Fruit fly (Drosophila melanogaster) whole organism, embryonic: ENCODE data around the gene CG32544.

Experiments used
- Asciz ChIP-seq: fragments of 200-800 bp; sonication (Bioruptor generic); optimal IDR thresholded peaks from 2 replicates; lab custom pipeline; 2017; ENCODE audit warnings: missing biosample characterization, mild to moderate bottlenecking, missing genetic modification characterization, missing genetic modification reagents
- CG10147 ChIP-seq: fragments of 200-800 bp; sonication (Bioruptor generic); optimal IDR thresholded peaks from 2 replicates; lab custom pipeline; 2019; ENCODE audit warnings: missing biosample characterization, mild to moderate bottlenecking, missing genetic modification characterization, moderate library complexity
- CG11247 ChIP-seq: fragments of 200-800 bp; sonication (Bioruptor generic); IDR thresholded peaks from 2 replicates; pipeline ENCODE4 v1.3.6; 2022; ENCODE audit warnings: missing biosample characterization, missing genetic modification characterization
- CG12744 ChIP-seq: fragments of 200-800 bp; sonication (Bioruptor generic); optimal IDR thresholded peaks from 2 replicates; lab custom pipeline; 2016; ENCODE audit warnings: missing biosample characterization, missing genetic modification characterization
- CG15479 ChIP-seq: fragments of 200-800 bp; sonication (Bioruptor generic); optimal IDR thresholded peaks from 3 replicates; lab custom pipeline; 2019; ENCODE audit warnings: missing biosample characterization, mild to moderate bottlenecking, missing genetic modification characterization, moderate library complexity
- CG2678 ChIP-seq: fragments of 200-800 bp; sonication (Bioruptor generic); optimal IDR thresholded peaks from 3 replicates; lab custom pipeline; 2019; ENCODE audit warnings: missing biosample characterization, mild to moderate bottlenecking, missing genetic modification characterization, moderate library complexity
- CG2889 ChIP-seq: fragments of 200-800 bp; sonication (Bioruptor generic); IDR thresholded peaks from 3 replicates; pipeline ENCODE4 v1.3.6; 2022; ENCODE audit warnings: missing biosample characterization, missing genetic modification characterization
- CG4328 ChIP-seq: fragments of 200-800 bp; sonication (Bioruptor generic); optimal IDR thresholded peaks from 3 replicates; lab custom pipeline; 2017; ENCODE audit warnings: missing biosample characterization, missing genetic modification reagents, missing genetic modification characterization
- CG6175 ChIP-seq: fragments of 200-800 bp; sonication (Bioruptor generic); IDR thresholded peaks from 3 replicates; pipeline ENCODE4 v1.3.6; 2022; ENCODE audit warnings: missing biosample characterization, missing genetic modification characterization
- CG7786 ChIP-seq: fragments of 200-800 bp; sonication (Bioruptor generic); optimal IDR thresholded peaks from 2 replicates; lab custom pipeline; 2016; ENCODE audit warnings: missing biosample characterization, missing genetic modification characterization
- CG7928 ChIP-seq: fragments of 200-800 bp; sonication (Bioruptor generic); optimal IDR thresholded peaks from 2 replicates; lab custom pipeline; 2017; ENCODE audit warnings: missing biosample characterization, mild to moderate bottlenecking, missing genetic modification characterization
- CG8281 ChIP-seq: fragments of 200-800 bp; sonication (Bioruptor generic); optimal IDR thresholded peaks from 2 replicates; lab custom pipeline; 2018; ENCODE audit warnings: missing biosample characterization, mild to moderate bottlenecking, missing genetic modification characterization, moderate library complexity
- CG8478 ChIP-seq: fragments of >200 bp; optimal IDR thresholded peaks from 2 replicates; lab custom pipeline; 2018
- CG8944 ChIP-seq: fragments of 200-800 bp; sonication (Bioruptor generic); optimal IDR thresholded peaks from 3 replicates; lab custom pipeline; 2016; ENCODE audit warnings: missing biosample characterization, missing genetic modification characterization
- D19A ChIP-seq: fragments of 200-800 bp; optimal IDR thresholded peaks from 3 replicates; lab custom pipeline; 2019; ENCODE audit warnings: missing biosample characterization, mild to moderate bottlenecking, missing genetic modification characterization, moderate library complexity
- H15 ChIP-seq: fragments of 200-800 bp; sonication (Bioruptor generic); IDR thresholded peaks from 3 replicates; pipeline ENCODE4 v1.3.6; 2022; ENCODE audit warnings: missing biosample characterization, missing genetic modification characterization
- HLH3B ChIP-seq: fragments of 200-800 bp; sonication (Bioruptor generic); IDR thresholded peaks from 2 replicates; pipeline ENCODE4 v1.3.6; 2022; ENCODE audit warnings: missing biosample characterization, missing genetic modification characterization
- HLH54F ChIP-seq: fragments of 200-800 bp; sonication (Bioruptor generic); optimal IDR thresholded peaks from 3 replicates; lab custom pipeline; 2016; ENCODE audit warnings: missing biosample characterization, missing genetic modification characterization
- Hmr ChIP-seq: fragments of 200-800 bp; sonication (Bioruptor generic); optimal IDR thresholded peaks from 3 replicates; lab custom pipeline; 2017; ENCODE audit warnings: mild to moderate bottlenecking, missing biosample characterization, missing genetic modification reagents, missing genetic modification characterization
- Hr3 ChIP-seq: fragments of 200-800 bp; sonication (Bioruptor generic); optimal IDR thresholded peaks from 3 replicates; lab custom pipeline; 2016; ENCODE audit warnings: missing biosample characterization, missing genetic modification characterization
- Lpt ChIP-seq: fragments of >200 bp; optimal IDR thresholded peaks from 2 replicates; lab custom pipeline; 2018; ENCODE audit warnings: missing biosample characterization, missing genetic modification characterization
- Nf-YA ChIP-seq: fragments of 200-800 bp; sonication (Bioruptor generic); IDR thresholded peaks from 2 replicates; pipeline ENCODE4 v1.3.6; 2022; ENCODE audit warnings: missing biosample characterization, missing genetic modification characterization
- Nf-YB ChIP-seq: fragments of 200-800 bp; sonication (Bioruptor generic); optimal IDR thresholded peaks from 3 replicates; lab custom pipeline; 2019; ENCODE audit warnings: missing biosample characterization, mild to moderate bottlenecking, missing genetic modification characterization, moderate library complexity
- Oaz ChIP-seq: fragments of 200-800 bp; sonication (Bioruptor generic); IDR thresholded peaks from 2 replicates; pipeline ENCODE4 v1.3.6; 2022; ENCODE audit warnings: missing biosample characterization, missing genetic modification characterization
- Optix ChIP-seq: fragments of 200-800 bp; sonication (Bioruptor generic); IDR thresholded peaks from 3 replicates; pipeline ENCODE4 v1.3.6; 2022; ENCODE audit warnings: missing biosample characterization, missing genetic modification characterization
- Stat92E ChIP-seq, 3 experiments: fragments of >200 bp in 2 of 3; fragments of 200-800 bp in 1 of 3; sonication (Bioruptor generic) in 1 of 3; optimal IDR thresholded peaks; 2 replicates each; lab custom pipeline; 2017 to 2019; ENCODE audit warnings: missing biosample characterization in 3 of 3, missing genetic modification characterization in 3 of 3, mild to moderate bottlenecking in 1 of 3, moderate library complexity in 1 of 3
- Taf1 ChIP-seq: fragments of 200-800 bp; sonication (Bioruptor generic); IDR thresholded peaks from 2 replicates; pipeline ENCODE4 v1.3.6; 2022; ENCODE audit warnings: missing biosample characterization, missing genetic modification characterization
- Trl ChIP-seq, 3 experiments: fragments of >200 bp in 2 of 3; fragments of 200-800 bp in 1 of 3; sonication (Bioruptor generic) in 1 of 3; optimal IDR thresholded peaks; 2 replicates in 1 of 3; 3 replicates in 2 of 3; lab custom pipeline; 2016 to 2017; ENCODE audit warnings: missing biosample characterization in 1 of 3, missing genetic modification characterization in 1 of 3
- Xbp1 ChIP-seq: fragments of 200-800 bp; sonication (Bioruptor generic); optimal IDR thresholded peaks from 3 replicates; lab custom pipeline; 2016; ENCODE audit warnings: missing biosample characterization, mild to moderate bottlenecking, missing genetic modification characterization
- amos ChIP-seq: fragments of 200-800 bp; sonication (Bioruptor generic); IDR thresholded peaks from 2 replicates; pipeline ENCODE4 v1.3.6; 2022; ENCODE audit warnings: missing biosample characterization, missing genetic modification characterization; ENCODE audit not compliant: partially characterized antibody
- br ChIP-seq: fragments of >200 bp; optimal IDR thresholded peaks from 2 replicates; lab custom pipeline; 2017
- dmrt99B ChIP-seq: fragments of 200-800 bp; sonication (Bioruptor generic); optimal IDR thresholded peaks from 2 replicates; lab custom pipeline; 2018; ENCODE audit warnings: missing biosample characterization, mild to moderate bottlenecking, missing genetic modification characterization, moderate library complexity
- dpn ChIP-seq, 2 experiments: fragments of 200-800 bp; sonication (Bioruptor generic); optimal IDR thresholded peaks; 3 replicates each; lab custom pipeline; 2016; ENCODE audit warnings: missing biosample characterization in 2 of 2, missing genetic modification characterization in 2 of 2
- fd102C ChIP-seq: fragments of 200-800 bp; sonication (Bioruptor generic); optimal IDR thresholded peaks from 2 replicates; lab custom pipeline; 2018; ENCODE audit warnings: missing biosample characterization, mild to moderate bottlenecking, missing genetic modification characterization, moderate library complexity
- grau ChIP-seq: fragments of 200-800 bp; optimal IDR thresholded peaks from 3 replicates; lab custom pipeline; 2019; ENCODE audit warnings: missing biosample characterization, mild to moderate bottlenecking, missing genetic modification characterization, moderate library complexity
- gro ChIP-seq: fragments of 200-800 bp; sonication (Bioruptor generic); optimal IDR thresholded peaks from 2 replicates; lab custom pipeline; 2016; ENCODE audit warnings: missing biosample characterization, missing genetic modification characterization
- hb ChIP-seq: fragments of 200-800 bp; sonication (Bioruptor generic); IDR thresholded peaks from 3 replicates; pipeline ENCODE4 v1.3.6; 2022; ENCODE audit warnings: missing biosample characterization, missing genetic modification characterization; ENCODE audit not compliant: partially characterized antibody
- insv ChIP-seq, 2 experiments: fragments of 200-800 bp; sonication (Bioruptor generic); optimal IDR thresholded peaks; 3 replicates each; lab custom pipeline; 2016 to 2018; ENCODE audit warnings: missing biosample characterization in 2 of 2, missing genetic modification characterization in 2 of 2
- jigr1 ChIP-seq: fragments of 200-800 bp; sonication (Bioruptor generic); IDR thresholded peaks from 3 replicates; pipeline ENCODE4 v1.3.6; 2022; ENCODE audit warnings: missing biosample characterization, missing genetic modification characterization
- lola ChIP-seq, 3 experiments: fragments of >200 bp in 2 of 3; fragments of 200-800 bp in 1 of 3; sonication (Bioruptor generic) in 1 of 3; optimal IDR thresholded peaks; 2 replicates each; lab custom pipeline; 2017 to 2019; ENCODE audit warnings: missing biosample characterization in 3 of 3, missing genetic modification characterization in 3 of 3, mild to moderate bottlenecking in 1 of 3, moderate library complexity in 1 of 3
- onecut ChIP-seq: fragments of 200-800 bp; sonication (Bioruptor generic); IDR thresholded peaks from 2 replicates; pipeline ENCODE4 v1.3.6; 2022; ENCODE audit warnings: missing biosample characterization, missing genetic modification characterization
- phol ChIP-seq: fragments of 200-800 bp; sonication (Bioruptor generic); optimal IDR thresholded peaks from 3 replicates; lab custom pipeline; 2018; ENCODE audit warnings: missing biosample characterization, mild to moderate bottlenecking, missing genetic modification characterization, moderate library complexity
- pnt ChIP-seq: fragments of 200-800 bp; sonication (Bioruptor generic); optimal IDR thresholded peaks from 3 replicates; lab custom pipeline; 2016; ENCODE audit warnings: missing biosample characterization, missing genetic modification characterization
- repo ChIP-seq: fragments of 200-800 bp; sonication (Bioruptor generic); optimal IDR thresholded peaks from 2 replicates; lab custom pipeline; 2016; ENCODE audit warnings: missing biosample characterization, missing genetic modification characterization
- sima ChIP-seq: fragments of 200-800 bp; sonication (Bioruptor generic); optimal IDR thresholded peaks from 2 replicates; lab custom pipeline; 2016; ENCODE audit warnings: missing biosample characterization, missing genetic modification characterization
- tna ChIP-seq: fragments of 200-800 bp; sonication (Bioruptor generic); IDR thresholded peaks from 2 replicates; pipeline ENCODE4 v1.3.6; 2022; ENCODE audit warnings: missing biosample characterization, missing genetic modification characterization; ENCODE audit not compliant: partially characterized antibody
- twi ChIP-seq: fragments of 200-800 bp; optimal IDR thresholded peaks from 2 replicates; lab custom pipeline; 2019; ENCODE audit warnings: missing biosample characterization, mild to moderate bottlenecking, missing genetic modification characterization, moderate library complexity
- usp ChIP-seq: fragments of >200 bp; optimal IDR thresholded peaks from 2 replicates; lab custom pipeline; 2017; ENCODE audit warnings: missing biosample characterization, missing genetic modification characterization
- z ChIP-seq: fragments of 200-800 bp; sonication (Bioruptor generic); IDR thresholded peaks from 3 replicates; pipeline ENCODE4 v1.3.6; 2022; ENCODE audit warnings: missing biosample characterization, missing genetic modification characterization

CG32544 gene

dm6 chrX:18848338-18849021, 11.6 kb upstream of the CG32544 start, which contains the start of gene shop (continued):
- TF ChIP-seq CG6175 (GFP tag; lab: Robert Waterston, UW) = peak; percentile 56; the same call in 1 of the 3 replicates
- peak; percentile 74 for TF ChIP-seq CG7786 (GFP tag; lab: Kevin White, UChicago)
- TF ChIP-seq CG15479 (GFP tag; lab: Kevin White, UChicago) = no peak
- peak; percentile 76 for TF ChIP-seq twi
- peak; percentile 62; the same call in 1 of the 2 replicates for TF ChIP-seq amos (GFP tag; lab: Robert Waterston, UW)
- peak; percentile 89 for TF ChIP-seq phol
- TF ChIP-seq CG11247 (GFP tag; lab: Robert Waterston, UW) = peak; percentile 73
- TF ChIP-seq tna (GFP tag; lab: Robert Waterston, UW) = peak; percentile 12; the same call in 1 of the 2 replicates
- no peak for TF ChIP-seq Trl (optimal IDR thresholded peaks at IDR 0.05; lab: Kevin White, UChicago)
- peak; percentile 47 for TF ChIP-seq Trl (GFP tag; optimal IDR thresholded peaks at IDR 0.05; lab: Kevin White, UChicago)
- TF ChIP-seq pnt = peak; percentile 61
- TF ChIP-seq sima (GFP tag; lab: Kevin White, UChicago) = no peak
- TF ChIP-seq grau (tag; lab: Kevin White, UChicago) = peak; percentile 92
- TF ChIP-seq repo (GFP tag; lab: Kevin White, UChicago) = peak; percentile 2
- no peak for TF ChIP-seq hb (GFP tag; lab: Robert Waterston, UW)
- TF ChIP-seq br (lab: Kevin White, UChicago) = no peak
- peak in 1 of 3 experiments; percentile 82 for TF ChIP-seq lola (GFP tag; optimal IDR thresholded peaks at IDR 0.05; lab: Kevin White, UChicago)
- peak; percentile 99 for TF ChIP-seq D19A
- TF ChIP-seq Optix (GFP tag; lab: Robert Waterston, UW) = no peak; the same call in 2 of the 3 replicates
- TF ChIP-seq usp (GFP tag; lab: Kevin White, UChicago) = no peak
- peak in 1 of 3 experiments; percentile 34 for TF ChIP-seq Stat92E (GFP tag; optimal IDR thresholded peaks at IDR 0.05; lab: Kevin White, UChicago)
- peak; percentile 94 for TF ChIP-seq CG2678 (tag; lab: Kevin White, UChicago)
- TF ChIP-seq Asciz (GFP tag; lab: Kevin White, UChicago) = peak; percentile 81
- TF ChIP-seq z = no peak
- TF ChIP-seq dpn (GFP tag; optimal IDR thresholded peaks at IDR 0.05; lab: Kevin White, UChicago) = peak; percentile 73 to 92
- TF ChIP-seq CG8944 (GFP tag; lab: Kevin White, UChicago) = peak; percentile 76
- peak; percentile 62 for TF ChIP-seq CG8281 (tag; lab: Kevin White, UChicago)
- TF ChIP-seq CG10147 (GFP tag; lab: Kevin White, UChicago) = peak; percentile 90
- TF ChIP-seq Hr3 (GFP tag; lab: Kevin White, UChicago) = peak; percentile 86
- TF ChIP-seq Nf-YA (GFP tag; lab: Robert Waterston, UW) = 0 out of 2 replicates have a peak, but pooled peaks have one; percentile 31
- TF ChIP-seq CG7928 (GFP tag; lab: Kevin White, UChicago) = peak; percentile 55
- peak in 1 of 2 experiments; percentile 51 for TF ChIP-seq insv (GFP tag; optimal IDR thresholded peaks at IDR 0.05; lab: Kevin White, UChicago)
- TF ChIP-seq Taf1 (GFP tag; lab: Robert Waterston, UW) = no peak
- peak; percentile 90 for TF ChIP-seq Hmr (GFP tag; lab: Kevin White, UChicago)
- peak; percentile 47; the same call in 1 of the 3 replicates for TF ChIP-seq H15 (GFP tag; lab: Robert Waterston, UW)
- peak; percentile 35 for TF ChIP-seq CG12744 (GFP tag; lab: Kevin White, UChicago)
- peak; percentile 78 for TF ChIP-seq CG2889 (GFP tag; lab: Robert Waterston, UW)
- no peak for TF ChIP-seq fd102C
- peak; percentile 92 for TF ChIP-seq Xbp1 (GFP tag; lab: Kevin White, UChicago)
- peak; percentile 57; the same call in 1 of the 2 replicates for TF ChIP-seq HLH3B (GFP tag; lab: Robert Waterston, UW)
- no peak for TF ChIP-seq CG8478 (lab: Kevin White, UChicago)
- TF ChIP-seq CG4328 (GFP tag; lab: Kevin White, UChicago) = peak; percentile 71
- TF ChIP-seq Nf-YB (GFP tag; lab: Kevin White, UChicago) = peak; percentile 72
- no peak for TF ChIP-seq Lpt (GFP tag; lab: Kevin White, UChicago)
- peak; percentile 89 for TF ChIP-seq dmrt99B
- no peak for TF ChIP-seq jigr1 (GFP tag; lab: Robert Waterston, UW)
- TF ChIP-seq onecut = peak; percentile 60
- peak; percentile 52 for TF ChIP-seq gro
- peak; percentile 83 for TF ChIP-seq HLH54F (GFP tag; lab: Kevin White, UChicago)
- TF ChIP-seq Oaz (GFP tag; lab: Robert Waterston, UW) = no peak
